Fruit fly (Drosophila melanogaster): ENCODE data around the gene Tspo.

Tspo gene

DNA sequence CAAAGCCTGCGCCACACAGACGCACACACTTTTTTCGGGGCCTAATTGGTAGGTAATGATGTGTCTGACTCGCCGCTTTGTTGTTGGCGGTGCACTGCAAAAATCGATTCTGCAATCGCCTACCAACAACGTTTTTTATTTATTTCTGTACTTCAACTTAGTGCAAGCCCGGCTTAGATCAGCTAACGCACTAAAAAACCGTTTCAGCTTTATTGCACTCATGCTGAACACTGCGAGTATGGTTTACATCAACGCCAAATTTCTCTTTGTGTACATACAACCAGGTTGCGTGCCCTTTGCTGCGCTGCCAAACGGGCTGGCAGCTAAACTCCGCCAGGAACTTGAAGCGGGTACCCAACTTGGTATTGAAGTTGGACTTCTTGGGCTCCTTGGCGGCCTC, 29.2 kb upstream of the Tspo start (continued):
- no peak for TF ChIP-seq lola (GFP tag; optimal IDR thresholded peaks at IDR 0.05)
- TF ChIP-seq cg (GFP tag; optimal IDR thresholded peaks at IDR 0.05), result no peak
- TF ChIP-seq CG6254 (GFP tag; optimal IDR thresholded peaks at IDR 0.05), result no peak
- TF ChIP-seq schlank (tag; optimal IDR thresholded peaks at IDR 0.05), result no peak
- no peak for TF ChIP-seq Hey (tag; optimal IDR thresholded peaks at IDR 0.05)
- TF ChIP-seq hbn (GFP tag; IDR thresholded peaks at IDR 0.05; ENCODE audit: partially characterized antibody), result no peak
- TF ChIP-seq Vsx1 (GFP tag; optimal IDR thresholded peaks at IDR 0.05), result no peak
- no peak for TF ChIP-seq Scr (GFP tag; IDR thresholded peaks at IDR 0.05; ENCODE audit: partially characterized antibody)
- TF ChIP-seq CG4730 (GFP tag; IDR thresholded peaks at IDR 0.05), result no peak
- no peak for TF ChIP-seq Lpt (GFP tag; optimal IDR thresholded peaks at IDR 0.05)
- TF ChIP-seq NfI (GFP tag; optimal IDR thresholded peaks at IDR 0.05), result no peak
- no peak for TF ChIP-seq CG17361 (GFP tag; IDR thresholded peaks at IDR 0.05)
- no peak for TF ChIP-seq CG10321 (GFP tag; IDR thresholded peaks at IDR 0.05)
- no peak for TF ChIP-seq Ets97D (GFP tag; optimal IDR thresholded peaks at IDR 0.05)
- no peak for TF ChIP-seq CG9817 (tag; optimal IDR thresholded peaks at IDR 0.05)
- no peak for TF ChIP-seq CG43689 (GFP tag; IDR thresholded peaks at IDR 0.05)
- TF ChIP-seq hth (optimal IDR thresholded peaks at IDR 0.05), result no peak
- no peak for TF ChIP-seq CG18764 (GFP tag; optimal IDR thresholded peaks at IDR 0.05)
- TF ChIP-seq CG9932 (GFP tag; IDR thresholded peaks at IDR 0.05), result no peak
- no peak for TF ChIP-seq CG7372 (GFP tag; IDR thresholded peaks at IDR 0.05)
- TF ChIP-seq CG4282 (GFP tag; optimal IDR thresholded peaks at IDR 0.05), result no peak
- no peak for TF ChIP-seq trem (tag; optimal IDR thresholded peaks at IDR 0.05)
- no peak for TF ChIP-seq CG3281 (GFP tag; optimal IDR thresholded peaks at IDR 0.05)
- no peak for TF ChIP-seq CG12769 (tag; optimal IDR thresholded peaks at IDR 0.05)
- peak; percentile 80 for TF ChIP-seq sens (GFP tag)
- TF ChIP-seq CG10209 (GFP tag; optimal IDR thresholded peaks at IDR 0.05), result no peak
- TF ChIP-seq gro (GFP tag; optimal IDR thresholded peaks at IDR 0.05), result no peak
- no peak for TF ChIP-seq YL-1 (GFP tag; optimal IDR thresholded peaks at IDR 0.05)
- TF ChIP-seq CG16813 (GFP tag; IDR thresholded peaks at IDR 0.05; ENCODE audit: partially characterized antibody), result no peak
- TF ChIP-seq Dbx (GFP tag; IDR thresholded peaks at IDR 0.05), result no peak
- no peak for TF ChIP-seq CG6175 (GFP tag; IDR thresholded peaks at IDR 0.05)
- no peak for TF ChIP-seq br (optimal IDR thresholded peaks at IDR 0.05)
- TF ChIP-seq chinmo (GFP tag; IDR thresholded peaks at IDR 0.05; ENCODE audit: partially characterized antibody), result no peak
- TF ChIP-seq lov (optimal IDR thresholded peaks at IDR 0.05), result no peak
- TF ChIP-seq lov (GFP tag; IDR thresholded peaks at IDR 0.05), result no peak
- TF ChIP-seq slbo (GFP tag; IDR thresholded peaks at IDR 0.05), result peak; percentile 44; the same call in 1 of the 2 replicates
- no peak for TF ChIP-seq CG7745 (tag; optimal IDR thresholded peaks at IDR 0.05)
- TF ChIP-seq CG8290 (GFP tag; optimal IDR thresholded peaks at IDR 0.05), result no peak
- TF ChIP-seq CG8290 (tag; optimal IDR thresholded peaks at IDR 0.05), result no peak
- TF ChIP-seq pho (GFP tag; optimal IDR thresholded peaks at IDR 0.05), result no peak
- TF ChIP-seq CG4328 (GFP tag; optimal IDR thresholded peaks at IDR 0.05), result no peak
- no peak for TF ChIP-seq Sry-δ (GFP tag; optimal IDR thresholded peaks at IDR 0.05)
- TF ChIP-seq Usf (GFP tag; optimal IDR thresholded peaks at IDR 0.05), result no peak
- no peak for TF ChIP-seq CG4424 (GFP tag; optimal IDR thresholded peaks at IDR 0.05)
- TF ChIP-seq CG15073 (GFP tag; optimal IDR thresholded peaks at IDR 0.05), result no peak
- no peak for TF ChIP-seq seq (GFP tag; IDR thresholded peaks at IDR 0.05)
- TF ChIP-seq Nf-YA (GFP tag; IDR thresholded peaks at IDR 0.05), result no peak
- TF ChIP-seq CkIIα-i1 (GFP tag; IDR thresholded peaks at IDR 0.05), result no peak
- no peak for TF ChIP-seq CG13775 (GFP tag; optimal IDR thresholded peaks at IDR 0.05)
- TF ChIP-seq nmo (GFP tag; optimal IDR thresholded peaks at IDR 0.05), result no peak
- no peak for TF ChIP-seq CG31224 (GFP tag; IDR thresholded peaks at IDR 0.05)
- no peak for TF ChIP-seq wdn (GFP tag; IDR thresholded peaks at IDR 0.05)
- TF ChIP-seq CG18262 (tag; optimal IDR thresholded peaks at IDR 0.05), result no peak
- no peak for TF ChIP-seq nom (GFP tag; optimal IDR thresholded peaks at IDR 0.05)
